Worm (Caenorhabditis elegans) whole organism, L4/young adult: ENCODE measurements around the gene Y49G5A.1.

Source experiments
- W03F9.2 ChIP-seq: fragments of 150-350 bp; optimal IDR thresholded peaks from 2 replicates; lab custom pipeline; 2014; ENCODE audit warnings: missing biosample characterization, missing genetic modification characterization
- dao-5 ChIP-seq: sonication (generic microtip); optimal IDR thresholded peaks from 2 replicates; lab custom pipeline; 2016; ENCODE audit warnings: missing genotype, missing genetic modification characterization, moderate library complexity, missing compliant biosample characterization
- him-1 ChIP-seq: sonication (generic microtip); optimal IDR thresholded peaks from 2 replicates; lab custom pipeline; 2016; ENCODE audit warnings: missing genotype, missing genetic modification reagents, missing genetic modification characterization, missing compliant biosample characterization

DNA sequence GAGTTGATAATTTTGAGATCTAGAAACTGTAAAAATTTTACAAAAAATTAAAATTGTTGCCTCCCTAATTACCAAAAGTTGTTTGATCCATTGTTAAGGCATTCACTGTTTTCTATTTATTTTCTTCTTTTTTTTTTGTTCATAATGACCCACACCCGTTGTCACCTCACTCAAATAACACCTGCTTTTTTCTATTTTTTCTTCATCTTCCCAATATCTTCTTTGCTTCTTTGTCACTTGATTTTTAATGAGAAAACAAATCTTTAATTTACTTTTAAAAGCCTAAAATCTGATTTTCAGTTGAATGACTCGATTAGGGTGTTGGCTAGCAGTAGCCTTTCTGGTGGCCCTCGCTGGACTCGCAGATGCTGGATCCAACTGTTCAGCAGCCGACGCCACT lies 16.2 kb upstream of the Y49G5A.1 start, which contains the start of gene ncx-2:
- TF ChIP-seq dao-5 (tag; lab: Kevin White, UChicago) = no peak
- TF ChIP-seq him-1 (tag; lab: Kevin White, UChicago) = no peak
- no peak for TF ChIP-seq W03F9.2 (tag; lab: Kevin White, UChicago)
